Fruit fly (Drosophila melanogaster) whole organism, larva: ENCODE data around the gene CG14262.

Experiments used
- noc ChIP-seq: fragments of 200-800 bp; sonication (Bioruptor generic); optimal IDR thresholded peaks from 3 replicates; lab custom pipeline; 2019; ENCODE audit warnings: missing biosample characterization, mild to moderate bottlenecking, missing genetic modification characterization, moderate library complexity

The CG14262 gene

DNA sequence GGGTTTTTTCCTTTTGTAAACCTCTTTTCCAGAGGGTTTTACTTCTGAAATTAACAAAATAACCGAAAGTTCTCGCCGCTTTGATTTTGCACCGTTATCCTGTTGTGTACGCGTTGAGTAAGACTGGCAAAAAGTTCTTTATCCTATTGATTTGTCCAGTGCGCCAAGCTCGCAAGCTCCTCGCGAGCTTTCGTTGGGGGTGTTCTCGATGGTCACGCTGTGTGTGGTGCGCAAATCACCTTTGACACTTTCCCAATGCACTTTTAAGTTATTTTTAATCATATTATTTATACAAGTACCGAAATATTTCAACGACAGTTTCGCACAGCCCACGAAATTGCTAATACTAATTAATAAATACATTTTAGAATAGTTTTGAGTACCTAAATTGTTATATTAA is 27.2 kb downstream of the CG14262 start:
- no peak for TF ChIP-seq noc (tag; lab: Kevin White, UChicago)

DNA sequence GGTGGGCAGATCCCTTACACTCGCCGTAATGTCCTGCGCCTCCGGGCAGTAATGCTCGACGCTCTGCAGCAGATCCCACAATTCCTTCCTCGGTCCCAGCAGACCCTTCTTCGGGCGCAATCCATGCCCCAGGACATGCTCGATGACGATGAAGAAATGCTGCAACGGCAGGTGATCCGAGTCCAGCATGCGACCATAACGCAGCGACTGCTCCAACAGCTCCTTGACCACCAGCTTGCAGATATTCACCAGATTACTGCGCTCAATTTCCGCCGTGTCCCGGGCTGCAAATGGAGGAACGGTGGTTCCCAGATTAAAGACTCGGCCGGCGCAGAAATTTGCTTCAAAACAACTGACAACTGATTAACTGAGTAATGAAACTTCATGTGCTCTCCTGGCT is 31.8 kb downstream of the CG14262 start, which contains the start of gene CG31068:
CG31068 (plus strand) TSS at position 301 of the 400 bp plus-strand sequence.
- no peak for TF ChIP-seq noc (tag; lab: Kevin White, UChicago)

DNA sequence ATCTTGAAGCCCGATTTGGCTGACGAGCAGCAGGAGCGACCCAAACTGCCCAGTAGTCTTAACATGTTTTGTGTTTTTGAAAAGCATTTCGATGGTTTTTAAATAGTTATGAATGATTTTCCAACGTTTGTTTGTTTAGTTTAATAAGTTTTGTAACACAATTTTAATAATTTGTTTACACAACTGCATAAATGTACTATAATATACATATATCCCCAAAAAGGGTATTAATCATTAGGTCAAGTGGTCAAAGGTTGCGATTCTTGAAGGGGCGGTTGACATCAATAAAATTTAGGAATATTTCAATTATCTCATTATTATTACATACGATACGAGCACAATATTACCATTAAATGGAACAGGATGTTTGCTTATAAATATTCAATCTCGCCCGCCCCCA is 35.9 kb downstream of the CG14262 start, which contains the start of gene CG42814:
CG42814 (minus strand) TSS at position 101 of the 400 bp plus-strand sequence.
- no peak for TF ChIP-seq noc (tag; lab: Kevin White, UChicago)

DNA sequence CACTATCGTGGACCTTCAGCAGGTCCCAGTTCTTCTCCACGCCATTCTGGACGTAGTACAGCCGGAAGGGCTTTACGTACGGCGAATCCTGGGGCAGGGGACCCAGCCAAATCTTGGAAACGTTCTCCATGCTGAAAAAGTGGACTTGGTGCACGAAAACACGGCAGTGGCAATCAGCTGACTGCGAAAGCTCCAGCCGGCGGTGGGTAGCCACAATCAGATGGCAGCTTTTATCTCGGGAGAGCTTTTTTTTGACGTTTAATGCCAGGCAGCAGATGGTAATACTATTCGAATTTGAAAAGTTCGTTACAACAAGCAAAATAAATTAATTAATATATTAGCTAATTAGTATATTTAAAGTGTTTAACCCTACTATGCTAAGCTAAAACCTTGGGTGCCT is 36.9 kb downstream of the CG14262 start, which contains the start of gene CG42813:
CG42813 (minus strand) TSS at position 220 of the 400 bp plus-strand sequence.
- no peak for TF ChIP-seq noc (tag; lab: Kevin White, UChicago)

DNA sequence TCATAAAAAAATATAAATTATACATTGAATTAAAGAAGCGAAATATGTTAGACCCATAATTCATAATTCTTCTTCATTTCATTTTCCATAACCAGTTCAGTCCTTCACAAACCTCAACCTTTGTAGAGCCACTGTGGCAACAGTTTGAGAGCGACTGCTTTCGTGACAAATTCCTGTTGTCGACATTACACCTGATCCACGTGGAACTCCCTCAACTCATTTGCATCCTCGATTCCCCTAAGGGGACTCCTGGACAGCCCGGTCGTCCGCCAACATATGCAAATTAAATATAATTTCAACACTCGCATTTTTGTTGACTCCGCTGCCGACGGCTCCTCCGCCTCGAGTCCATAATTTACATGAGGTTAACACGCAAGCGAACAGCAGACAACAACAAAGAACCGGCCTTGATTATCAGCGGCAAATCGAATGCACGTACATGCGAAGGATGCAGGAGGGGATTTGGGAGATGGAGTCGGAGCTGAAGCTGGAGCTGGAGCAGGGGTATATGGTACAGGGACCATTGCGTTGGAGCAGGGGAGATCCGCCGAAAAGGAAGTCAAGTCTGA is 39.1 kb downstream of the CG14262 start:
- TF ChIP-seq noc (tag; lab: Kevin White, UChicago), result no peak

DNA sequence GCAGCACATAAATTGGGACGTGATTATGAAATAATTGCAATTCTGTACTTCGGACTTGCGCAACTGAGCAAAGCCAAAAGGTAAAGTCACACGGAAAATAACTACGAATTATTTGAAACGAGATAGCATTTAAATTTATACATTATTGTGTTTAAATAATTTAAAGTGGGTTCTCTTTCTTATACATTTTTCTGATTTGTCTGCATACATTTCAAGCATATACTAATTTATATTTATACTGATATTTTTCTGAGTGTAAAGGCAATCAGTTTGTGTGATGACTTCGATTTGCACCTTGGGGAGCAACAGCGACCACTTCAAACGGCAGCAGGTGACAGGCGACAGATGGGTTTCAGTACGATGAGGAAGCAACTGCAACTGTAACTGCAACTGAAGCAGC is 39.7 kb downstream of the CG14262 start:
- no peak for TF ChIP-seq noc (tag; lab: Kevin White, UChicago)

DNA sequence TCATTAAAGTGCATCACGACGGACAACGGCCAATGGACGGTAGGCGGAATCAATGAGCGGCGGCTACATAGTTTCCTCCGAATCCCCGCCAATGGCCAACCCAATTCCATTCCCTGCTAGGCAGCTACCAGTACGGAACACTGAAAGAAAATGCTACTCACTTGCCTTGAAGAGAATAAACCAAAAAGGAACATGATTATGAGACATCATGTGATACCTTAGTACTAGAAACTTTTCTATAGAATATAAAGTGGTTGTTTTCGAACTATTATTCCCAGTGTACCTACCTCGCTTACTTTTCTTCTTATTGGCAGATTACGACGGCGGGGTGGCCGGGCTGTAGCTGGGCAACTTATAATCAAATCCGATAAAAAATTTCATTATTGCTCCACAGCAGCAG is 40.5 kb downstream of the CG14262 start:
- no peak for TF ChIP-seq noc (tag; lab: Kevin White, UChicago)

DNA sequence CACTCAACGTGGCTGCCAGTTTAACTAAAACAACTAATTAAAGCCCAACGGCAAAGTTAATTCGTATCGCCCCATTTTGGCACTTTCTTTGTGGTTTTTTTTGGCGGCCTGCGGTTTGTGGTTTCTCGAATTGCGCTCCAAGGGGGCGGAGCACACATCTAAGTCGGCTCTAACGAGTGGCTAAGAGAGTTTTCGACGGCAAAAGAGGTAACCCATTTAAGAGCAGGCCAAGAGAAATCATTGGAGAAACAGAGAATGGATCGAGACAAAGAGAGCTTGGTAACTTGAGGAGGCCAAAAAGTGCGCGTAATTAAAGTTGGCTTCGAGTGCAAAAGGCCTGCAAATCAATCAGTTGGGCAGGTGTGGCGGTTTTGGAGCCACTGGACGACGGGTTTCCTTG is 42.2 kb downstream of the CG14262 start:
- no peak for TF ChIP-seq noc (tag; lab: Kevin White, UChicago)

DNA sequence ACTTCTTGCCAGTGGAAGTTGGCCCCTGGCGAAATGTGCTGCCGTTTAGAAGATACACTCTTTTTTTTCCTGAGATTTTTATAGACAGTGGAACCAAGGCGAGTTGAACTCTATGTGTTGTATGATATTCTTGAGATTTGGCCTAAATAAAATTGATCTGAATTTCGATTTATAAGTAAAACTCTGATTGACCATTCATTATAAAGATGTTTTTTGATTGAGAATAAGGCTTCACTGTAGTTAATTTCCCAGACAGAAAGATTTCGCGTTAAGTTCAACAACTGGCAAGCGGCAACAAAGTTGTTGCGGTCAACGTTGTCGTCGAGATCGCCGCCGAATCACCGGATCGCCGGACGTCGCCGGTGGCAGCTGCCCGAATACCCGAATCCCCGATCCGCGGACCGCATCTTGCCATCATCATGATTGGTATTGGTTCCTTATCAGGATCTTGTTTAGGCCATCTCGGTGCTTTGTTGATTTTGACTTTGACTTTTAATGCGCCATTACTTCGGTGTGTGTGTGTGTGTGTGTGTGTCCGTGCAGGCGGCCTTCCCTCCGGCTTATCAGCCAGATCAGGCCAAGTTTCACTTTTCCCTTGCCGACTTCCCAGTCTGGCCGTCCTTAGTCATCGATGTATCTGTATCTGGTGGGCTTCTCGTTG is 43.1 kb downstream of the CG14262 start:
- TF ChIP-seq noc (tag; lab: Kevin White, UChicago), result no peak

DNA sequence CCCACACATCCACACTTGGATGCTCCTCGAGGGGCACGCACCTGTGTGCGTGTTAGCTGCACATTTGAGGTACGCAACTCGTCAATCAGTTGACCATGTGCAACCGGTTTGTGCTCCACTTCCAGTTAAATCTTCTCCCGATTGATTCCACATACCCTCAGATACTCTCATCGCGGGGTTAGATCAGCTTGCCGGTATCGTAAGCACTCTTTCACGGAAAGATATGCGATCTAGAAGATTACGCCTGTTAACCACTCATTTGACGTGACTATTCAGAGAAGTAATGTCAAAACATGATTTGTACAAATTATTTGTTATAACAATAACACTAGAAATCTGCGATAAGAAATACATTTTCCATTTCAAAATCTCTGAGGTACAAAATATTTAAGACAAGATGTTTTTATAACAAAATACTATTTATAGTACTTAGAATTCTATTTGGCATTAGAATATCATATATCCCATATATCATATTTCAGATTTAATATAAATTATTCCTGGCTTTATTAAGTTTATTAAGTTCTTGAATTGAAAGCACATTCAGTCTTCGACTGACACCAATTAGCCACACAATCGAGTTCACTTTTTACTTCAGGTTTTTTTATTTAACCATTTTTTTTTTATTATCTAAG is 44.3 kb downstream of the CG14262 start:
- no peak for TF ChIP-seq noc (tag; lab: Kevin White, UChicago)

DNA sequence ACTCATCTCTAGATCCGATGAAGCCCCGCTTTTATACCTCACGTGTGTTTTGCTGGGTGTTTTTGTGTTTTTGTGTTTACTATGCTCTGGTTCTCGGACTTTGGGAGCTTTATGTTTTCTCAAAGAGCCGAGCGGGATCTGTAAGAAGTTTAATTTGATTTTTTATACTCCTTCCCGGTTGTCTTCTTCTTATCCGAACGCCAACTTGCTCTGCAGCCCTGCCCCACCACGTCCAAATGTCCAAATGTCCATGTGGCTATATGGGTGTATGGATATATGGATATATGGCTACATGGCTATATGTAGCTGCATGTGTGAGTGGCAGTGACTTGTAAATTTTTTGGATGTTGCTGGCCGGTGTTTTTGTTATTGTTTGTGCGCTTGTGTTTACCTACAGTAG is 46.4 kb downstream of the CG14262 start:
- TF ChIP-seq noc (tag; lab: Kevin White, UChicago), result no peak

DNA sequence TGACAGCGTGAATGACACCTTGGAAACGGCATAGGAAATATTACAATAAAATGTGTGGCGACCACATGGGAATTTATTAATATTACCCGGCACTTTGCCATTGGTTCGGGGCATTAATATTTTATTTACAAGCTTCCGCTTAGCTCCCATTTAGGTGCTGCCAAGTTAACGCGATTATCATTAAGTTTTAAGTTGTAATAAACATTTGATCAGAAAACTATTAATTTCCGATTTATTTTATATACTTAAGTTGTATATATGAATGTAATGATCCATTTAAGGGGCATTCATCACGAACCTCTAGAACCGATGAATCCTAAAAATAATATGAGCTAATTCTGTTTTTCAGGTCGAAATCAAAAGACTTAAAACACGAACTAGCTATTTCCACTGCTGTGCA is 46.9 kb downstream of the CG14262 start:
- TF ChIP-seq noc (tag; lab: Kevin White, UChicago), result no peak

DNA sequence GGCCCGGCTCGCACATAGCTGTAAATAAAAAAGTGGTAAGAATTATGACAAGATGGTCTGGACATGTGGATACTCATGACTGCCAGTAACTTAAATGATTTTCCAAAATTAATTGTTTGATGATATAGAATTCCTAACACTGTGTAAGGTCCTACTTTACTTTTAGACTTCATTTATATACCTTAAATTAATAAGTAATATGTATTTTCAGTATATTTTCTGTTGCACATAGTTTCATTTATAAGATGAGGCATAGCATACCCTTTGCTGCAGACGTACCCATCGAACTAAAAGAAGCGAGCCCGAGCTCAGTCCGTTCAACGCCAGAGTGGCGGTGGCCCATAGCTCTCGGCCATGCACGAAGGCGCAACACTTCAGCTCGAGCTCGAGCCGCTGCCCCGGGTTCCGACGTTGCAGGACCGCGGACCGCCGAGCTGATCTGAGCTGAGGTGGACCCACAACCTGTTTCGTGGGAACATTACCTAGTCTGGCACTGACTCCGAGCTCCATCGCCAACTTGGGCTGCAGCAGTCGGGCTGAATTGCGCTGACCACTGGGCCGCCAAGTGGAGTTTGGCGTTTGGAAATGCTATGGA is 47.7 kb downstream of the CG14262 start:
- no peak for TF ChIP-seq noc (tag; lab: Kevin White, UChicago)

DNA sequence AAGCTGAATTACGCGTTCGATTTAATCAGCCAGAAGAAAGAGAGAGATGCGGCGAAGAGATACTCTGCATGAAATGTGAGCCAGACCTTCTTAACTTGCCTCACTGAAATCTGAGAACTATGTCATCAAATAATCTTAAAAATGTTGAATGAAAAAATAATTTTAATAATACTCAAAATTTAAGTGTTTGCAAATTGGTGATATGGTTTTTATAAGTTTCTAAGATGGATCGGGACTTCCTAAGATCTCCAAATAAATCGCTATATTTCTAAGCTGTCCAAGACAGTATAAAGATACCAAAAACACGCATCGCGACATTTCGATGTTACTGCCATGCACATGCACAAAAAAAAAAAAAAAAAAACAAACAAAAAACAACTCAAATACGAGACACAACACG is 50.3 kb downstream of the CG14262 start:
- TF ChIP-seq noc (tag; lab: Kevin White, UChicago), result no peak
